Fruit fly (Drosophila melanogaster) whole organism, embryonic: ENCODE results near the gene CG42716.
A peak's percentile ranks its signal among the peaks of the same experiment; 100 is the strongest.

ENCODE experiments used
- Antp ChIP-seq: fragments of 200-800 bp; sonication (Bioruptor generic); optimal IDR thresholded peaks from 3 replicates; lab custom pipeline; 2016; ENCODE audit warnings: missing biosample characterization, missing genetic modification characterization
- BtbVII ChIP-seq: fragments of 200-800 bp; sonication (Bioruptor generic); optimal IDR thresholded peaks from 3 replicates; lab custom pipeline; 2017; ENCODE audit warnings: missing biosample characterization, mild to moderate bottlenecking, missing genetic modification characterization
- CG10321 ChIP-seq: fragments of 200-800 bp; sonication (Bioruptor generic); IDR thresholded peaks from 2 replicates; pipeline ENCODE4 v1.3.6; 2022; ENCODE audit warnings: missing biosample characterization, missing genetic modification characterization
- CG11504 ChIP-seq: fragments of 200-800 bp; sonication (Bioruptor generic); optimal IDR thresholded peaks from 3 replicates; lab custom pipeline; 2019; ENCODE audit warnings: missing biosample characterization, mild to moderate bottlenecking, missing genetic modification characterization, moderate library complexity
- CG12071 ChIP-seq: fragments of 200-800 bp; sonication (Bioruptor generic); optimal IDR thresholded peaks from 3 replicates; lab custom pipeline; 2018; ENCODE audit warnings: missing biosample characterization, mild to moderate bottlenecking, missing genetic modification characterization
- CG12219 ChIP-seq: fragments of 200-800 bp; sonication (Bioruptor generic); optimal IDR thresholded peaks from 3 replicates; lab custom pipeline; 2018; ENCODE audit warnings: missing biosample characterization, mild to moderate bottlenecking, missing genetic modification characterization
- CG15269 ChIP-seq: fragments of 200-800 bp; sonication (Bioruptor generic); optimal IDR thresholded peaks from 2 replicates; lab custom pipeline; 2018; ENCODE audit warnings: missing biosample characterization, mild to moderate bottlenecking, missing genetic modification characterization, moderate library complexity
- CG1647 ChIP-seq: fragments of 200-800 bp; sonication (Bioruptor generic); optimal IDR thresholded peaks from 3 replicates; lab custom pipeline; 2016; ENCODE audit warnings: missing biosample characterization, missing genetic modification characterization
- CG16863 ChIP-seq: fragments of 200-800 bp; sonication (Bioruptor generic); optimal IDR thresholded peaks from 3 replicates; lab custom pipeline; 2016; ENCODE audit warnings: missing biosample characterization, missing genetic modification characterization
- CG17361 ChIP-seq: fragments of 200-800 bp; sonication (Bioruptor generic); IDR thresholded peaks from 3 replicates; pipeline ENCODE4 v1.3.6; 2022; ENCODE audit warnings: missing biosample characterization, missing genetic modification characterization
- CG30020 ChIP-seq: fragments of 200-800 bp; optimal IDR thresholded peaks from 2 replicates; lab custom pipeline; 2019; ENCODE audit warnings: missing biosample characterization, mild to moderate bottlenecking, missing genetic modification characterization, moderate library complexity
- CG3281 ChIP-seq: fragments of 200-800 bp; sonication (Bioruptor generic); optimal IDR thresholded peaks from 3 replicates; lab custom pipeline; 2017; ENCODE audit warnings: missing biosample characterization, mild to moderate bottlenecking, missing genetic modification characterization
- CG3407 ChIP-seq: fragments of 200-800 bp; sonication (Bioruptor generic); optimal IDR thresholded peaks from 2 replicates; lab custom pipeline; 2018; ENCODE audit warnings: missing biosample characterization, mild to moderate bottlenecking, missing genetic modification characterization
- CG34376 ChIP-seq: fragments of 200-800 bp; sonication (Bioruptor generic); optimal IDR thresholded peaks from 2 replicates; lab custom pipeline; 2018; ENCODE audit warnings: missing biosample characterization, mild to moderate bottlenecking, missing genetic modification characterization
- CG6689 ChIP-seq: fragments of 200-800 bp; sonication (Bioruptor generic); IDR thresholded peaks from 2 replicates; pipeline ENCODE4 v1.3.6; 2022; ENCODE audit warnings: missing biosample characterization, missing genetic modification characterization
- CG8290 ChIP-seq, 3 experiments: fragments of 200-800 bp; sonication (Bioruptor generic); optimal IDR thresholded peaks; 2 replicates each; lab custom pipeline; 2016 to 2019; ENCODE audit warnings: missing biosample characterization in 3 of 3, missing genetic modification characterization in 3 of 3, mild to moderate bottlenecking in 2 of 3, moderate library complexity in 1 of 3
- CG8388 ChIP-seq: fragments of 200-800 bp; sonication (Bioruptor generic); optimal IDR thresholded peaks from 2 replicates; lab custom pipeline; 2019; ENCODE audit warnings: missing biosample characterization, mild to moderate bottlenecking, missing genetic modification characterization, moderate library complexity
- CG9437 ChIP-seq: fragments of 200-800 bp; sonication (Bioruptor generic); optimal IDR thresholded peaks from 2 replicates; lab custom pipeline; 2018; ENCODE audit warnings: missing biosample characterization, mild to moderate bottlenecking, missing genetic modification characterization
- CkIIα-i1 ChIP-seq: fragments of 200-800 bp; sonication (Bioruptor generic); IDR thresholded peaks from 2 replicates; pipeline ENCODE4 v1.3.6; 2022; ENCODE audit warnings: missing biosample characterization, missing genetic modification characterization
- ERR ChIP-seq: fragments of 200-800 bp; sonication (Bioruptor generic); optimal IDR thresholded peaks from 2 replicates; lab custom pipeline; 2016; ENCODE audit warnings: missing biosample characterization, missing genetic modification characterization
- Fer1 ChIP-seq: fragments of 200-800 bp; sonication (Bioruptor generic); optimal IDR thresholded peaks from 2 replicates; lab custom pipeline; 2017; ENCODE audit warnings: missing biosample characterization, mild to moderate bottlenecking, missing genetic modification characterization
- Gug ChIP-seq: fragments of 200-800 bp; sonication (Bioruptor generic); IDR thresholded peaks from 4 replicates; pipeline ENCODE4 v1.3.6; 2022; ENCODE audit warnings: missing biosample characterization, missing genetic modification characterization
- HLHmδ ChIP-seq: fragments of 200-800 bp; sonication (Bioruptor generic); optimal IDR thresholded peaks from 2 replicates; lab custom pipeline; 2018; ENCODE audit warnings: missing biosample characterization, mild to moderate bottlenecking, missing genetic modification characterization, moderate library complexity
- HmgZ ChIP-seq: fragments of 200-800 bp; sonication (Bioruptor generic); optimal IDR thresholded peaks from 2 replicates; lab custom pipeline; 2018; ENCODE audit warnings: missing biosample characterization, mild to moderate bottlenecking, missing genetic modification characterization
- Hmx ChIP-seq: fragments of 200-800 bp; sonication (Bioruptor generic); optimal IDR thresholded peaks from 2 replicates; lab custom pipeline; 2016; ENCODE audit warnings: missing biosample characterization, missing genetic modification characterization
- Hr39 ChIP-seq: fragments of >200 bp; optimal IDR thresholded peaks from 2 replicates; lab custom pipeline; 2017
- Neu2 ChIP-seq: fragments of 200-800 bp; sonication (Bioruptor generic); optimal IDR thresholded peaks from 3 replicates; lab custom pipeline; 2016; ENCODE audit warnings: missing biosample characterization, missing genetic modification characterization, borderline replicate concordance
- NfI ChIP-seq: fragments of 200-800 bp; sonication (Bioruptor generic); optimal IDR thresholded peaks from 3 replicates; lab custom pipeline; 2018; ENCODE audit warnings: missing biosample characterization, mild to moderate bottlenecking, missing genetic modification characterization, moderate library complexity
- Optix ChIP-seq: fragments of 200-800 bp; sonication (Bioruptor generic); IDR thresholded peaks from 3 replicates; pipeline ENCODE4 v1.3.6; 2022; ENCODE audit warnings: missing biosample characterization, missing genetic modification characterization
- bbx ChIP-seq: fragments of 200-800 bp; sonication (Bioruptor generic); IDR thresholded peaks from 2 replicates; pipeline ENCODE4 v1.3.6; 2022; ENCODE audit warnings: missing biosample characterization, missing genetic modification characterization; ENCODE audit not compliant: partially characterized antibody
- dati ChIP-seq: fragments of 200-800 bp; sonication (Bioruptor generic); IDR thresholded peaks from 2 replicates; pipeline ENCODE4 v1.3.6; 2022; ENCODE audit warnings: missing biosample characterization, missing genetic modification characterization
- emc ChIP-seq: fragments of 200-800 bp; sonication (Bioruptor generic); optimal IDR thresholded peaks from 2 replicates; lab custom pipeline; 2016; ENCODE audit warnings: missing biosample characterization, missing genetic modification characterization
- gsb ChIP-seq: fragments of 200-800 bp; sonication (Bioruptor generic); IDR thresholded peaks from 2 replicates; pipeline ENCODE4 v1.3.6; 2022; ENCODE audit warnings: missing biosample characterization, missing genetic modification characterization
- h ChIP-seq: fragments of >200 bp; optimal IDR thresholded peaks from 2 replicates; lab custom pipeline; 2017
- her ChIP-seq: fragments of 200-800 bp; sonication (Bioruptor generic); optimal IDR thresholded peaks from 2 replicates; lab custom pipeline; 2016; ENCODE audit warnings: missing biosample characterization, missing genetic modification characterization
- lbe ChIP-seq: fragments of 200-800 bp; sonication (Bioruptor generic); optimal IDR thresholded peaks from 2 replicates; lab custom pipeline; 2016; ENCODE audit warnings: missing biosample characterization, mild to moderate bottlenecking, missing genetic modification characterization
- nau ChIP-seq: fragments of 200-800 bp; sonication (Bioruptor generic); optimal IDR thresholded peaks from 3 replicates; lab custom pipeline; 2017; ENCODE audit warnings: missing biosample characterization, mild to moderate bottlenecking, missing genetic modification characterization, missing genetic modification reagents
- otp ChIP-seq: fragments of 200-800 bp; sonication (Bioruptor generic); IDR thresholded peaks from 3 replicates; pipeline ENCODE4, ENCODE4 v1.3.6; 2022; ENCODE audit warnings: missing biosample characterization, missing genetic modification characterization
- pfk ChIP-seq: fragments of 200-800 bp; sonication (Bioruptor generic); optimal IDR thresholded peaks from 2 replicates; lab custom pipeline; 2018; ENCODE audit warnings: missing biosample characterization, mild to moderate bottlenecking, missing genetic modification characterization, moderate library complexity
- phol ChIP-seq: fragments of 200-800 bp; sonication (Bioruptor generic); optimal IDR thresholded peaks from 3 replicates; lab custom pipeline; 2018; ENCODE audit warnings: missing biosample characterization, mild to moderate bottlenecking, missing genetic modification characterization, moderate library complexity
- pita ChIP-seq: fragments of 200-800 bp; sonication (Bioruptor generic); optimal IDR thresholded peaks from 2 replicates; lab custom pipeline; 2017; ENCODE audit warnings: missing biosample characterization, mild to moderate bottlenecking, missing genetic modification characterization
- pzg ChIP-seq: fragments of 200-800 bp; sonication (Bioruptor generic); optimal IDR thresholded peaks from 3 replicates; lab custom pipeline; 2018; ENCODE audit warnings: missing biosample characterization, mild to moderate bottlenecking, missing genetic modification characterization, moderate library complexity
- ranshi ChIP-seq: fragments of 200-800 bp; sonication (Bioruptor generic); IDR thresholded peaks from 2 replicates; pipeline ENCODE4 v1.3.6; 2022; ENCODE audit warnings: missing biosample characterization, missing genetic modification characterization
- sd ChIP-seq: fragments of 200-800 bp; sonication (Bioruptor generic); optimal IDR thresholded peaks from 3 replicates; lab custom pipeline; 2018; ENCODE audit warnings: missing biosample characterization, mild to moderate bottlenecking, missing genetic modification characterization, moderate library complexity
- sisA ChIP-seq: fragments of 200-800 bp; sonication (Bioruptor generic); IDR thresholded peaks from 2 replicates; pipeline ENCODE4 v1.3.6; 2022; ENCODE audit warnings: missing biosample characterization, missing genetic modification characterization
- sr ChIP-seq: fragments of 200-800 bp; sonication (Bioruptor generic); IDR thresholded peaks from 3 replicates; pipeline ENCODE4 v1.3.6; 2022; ENCODE audit warnings: missing biosample characterization, missing genetic modification characterization
- tna ChIP-seq: fragments of 200-800 bp; sonication (Bioruptor generic); IDR thresholded peaks from 2 replicates; pipeline ENCODE4 v1.3.6; 2022; ENCODE audit warnings: missing biosample characterization, missing genetic modification characterization; ENCODE audit not compliant: partially characterized antibody
- ttk ChIP-seq: fragments of 200-800 bp; sonication (Bioruptor generic); IDR thresholded peaks from 2 replicates; pipeline ENCODE4 v2.1.2; 2022; ENCODE audit warnings: missing biosample characterization, missing genetic modification characterization
- zfh1 ChIP-seq: fragments of 200-800 bp; sonication (Bioruptor generic); IDR thresholded peaks from 3 replicates; pipeline ENCODE4 v1.3.6; 2022; ENCODE audit warnings: missing biosample characterization, missing genetic modification characterization

Gene CG42716

dm6 chr3L:16011319-16012210 is 22.0 kb upstream of the CG42716 start, which contains the start of gene mib1 (continued):
- TF ChIP-seq CG10321 (GFP tag; lab: Robert Waterston, UW): no peak
- TF ChIP-seq emc (GFP tag; lab: Kevin White, UChicago): peak; percentile 26
- TF ChIP-seq CG12071 (GFP tag; lab: Kevin White, UChicago): peak; percentile 39
- no peak for TF ChIP-seq CG15269
- no peak for TF ChIP-seq ERR (GFP tag; lab: Kevin White, UChicago)
- TF ChIP-seq Hr39: peak; percentile 65
- no peak for TF ChIP-seq gsb
- TF ChIP-seq NfI (GFP tag; lab: Kevin White, UChicago): peak; percentile 53
- TF ChIP-seq HLHmδ (GFP tag; lab: Kevin White, UChicago): peak; percentile 81
- peak; percentile 55 for TF ChIP-seq CG11504 (tag; lab: Kevin White, UChicago)
- TF ChIP-seq pita (GFP tag; lab: Kevin White, UChicago): no peak
- TF ChIP-seq sd (tag; lab: Kevin White, UChicago): peak; percentile 99
- no peak for TF ChIP-seq CG6689 (GFP tag; lab: Robert Waterston, UW)
- no peak for TF ChIP-seq sisA (GFP tag; lab: Robert Waterston, UW)
- TF ChIP-seq h (lab: Kevin White, UChicago): no peak
- TF ChIP-seq Gug (GFP tag; lab: Robert Waterston, UW): peak; percentile 35; the same call in 2 of the 4 replicates
- no peak for TF ChIP-seq pfk (GFP tag; lab: Kevin White, UChicago)
- TF ChIP-seq CkIIα-i1 (GFP tag; lab: Robert Waterston, UW): no peak
- TF ChIP-seq CG12219: no peak
- peak; percentile 38 for TF ChIP-seq CG30020
- TF ChIP-seq lbe (GFP tag; lab: Kevin White, UChicago): no peak
- TF ChIP-seq CG16863 (GFP tag; lab: Kevin White, UChicago): no peak
- TF ChIP-seq CG3281 (GFP tag; lab: Kevin White, UChicago): no peak
- no peak for TF ChIP-seq CG1647 (GFP tag; lab: Kevin White, UChicago)
- TF ChIP-seq phol (tag; lab: Kevin White, UChicago): peak; percentile 62
- TF ChIP-seq CG34376 (GFP tag; lab: Kevin White, UChicago): peak; percentile 29
- TF ChIP-seq her: peak; percentile 6
- TF ChIP-seq Fer1 (GFP tag; lab: Kevin White, UChicago): peak; percentile 64
- TF ChIP-seq CG3407 (GFP tag; lab: Kevin White, UChicago): no peak
- TF ChIP-seq CG17361 (GFP tag; lab: Robert Waterston, UW): peak; percentile 49; the same call in 2 of the 3 replicates
- TF ChIP-seq nau: no peak
- TF ChIP-seq Neu2 (GFP tag; lab: Kevin White, UChicago): no peak
- peak; percentile 89 for TF ChIP-seq HmgZ (tag; lab: Kevin White, UChicago)
- peak; percentile 35; the same call in 2 of the 3 replicates for TF ChIP-seq zfh1 (GFP tag; lab: Robert Waterston, UW)
- peak; percentile 62; the same call in 1 of the 3 replicates for TF ChIP-seq sr (GFP tag; lab: Robert Waterston, UW)
- TF ChIP-seq CG8388: no peak
- TF ChIP-seq BtbVII (GFP tag; lab: Kevin White, UChicago): no peak
- peak; percentile 76 for TF ChIP-seq tna (GFP tag; lab: Robert Waterston, UW)
- TF ChIP-seq pzg (GFP tag; lab: Kevin White, UChicago): peak; percentile 99
- TF ChIP-seq Optix (GFP tag; lab: Robert Waterston, UW): no peak
- no peak for TF ChIP-seq otp
- no peak for TF ChIP-seq Antp (GFP tag; lab: Kevin White, UChicago)
- no peak for TF ChIP-seq ttk (GFP tag; lab: Robert Waterston, UW)
- TF ChIP-seq Hmx: no peak
- TF ChIP-seq CG8290 (GFP tag; optimal IDR thresholded peaks at IDR 0.05; lab: Kevin White, UChicago): peak; percentile 34
- TF ChIP-seq CG8290 (tag; optimal IDR thresholded peaks at IDR 0.05; lab: Kevin White, UChicago): peak in 1 of 2 experiments; percentile 92
- peak; percentile 95 for TF ChIP-seq bbx (GFP tag; lab: Robert Waterston, UW)
- TF ChIP-seq dati (GFP tag; lab: Robert Waterston, UW): no peak
- no peak; the same call in 1 of the 2 replicates for TF ChIP-seq ranshi (GFP tag; lab: Robert Waterston, UW)
- TF ChIP-seq CG9437: peak; percentile 65
